Worm (Caenorhabditis elegans) whole organism, L4/young adult: Measurements from ENCODE around the gene fbxa-174.
"Not testable (repeated sequence)": the region's sequence is repeated elsewhere in the genome, so short reads cannot be mapped to it uniquely, and the experiment has no call there.

Experiments
- W03F9.2 ChIP-seq: fragments of 150-350 bp; optimal IDR thresholded peaks from 2 replicates; lab custom pipeline; 2014; ENCODE audit warnings: missing biosample characterization, missing genetic modification characterization
- dao-5 ChIP-seq: sonication (generic microtip); optimal IDR thresholded peaks from 2 replicates; lab custom pipeline; 2016; ENCODE audit warnings: missing genotype, missing genetic modification characterization, moderate library complexity, missing compliant biosample characterization
- him-1 ChIP-seq: sonication (generic microtip); optimal IDR thresholded peaks from 2 replicates; lab custom pipeline; 2016; ENCODE audit warnings: missing genotype, missing genetic modification reagents, missing genetic modification characterization, missing compliant biosample characterization

Gene fbxa-174

DNA sequence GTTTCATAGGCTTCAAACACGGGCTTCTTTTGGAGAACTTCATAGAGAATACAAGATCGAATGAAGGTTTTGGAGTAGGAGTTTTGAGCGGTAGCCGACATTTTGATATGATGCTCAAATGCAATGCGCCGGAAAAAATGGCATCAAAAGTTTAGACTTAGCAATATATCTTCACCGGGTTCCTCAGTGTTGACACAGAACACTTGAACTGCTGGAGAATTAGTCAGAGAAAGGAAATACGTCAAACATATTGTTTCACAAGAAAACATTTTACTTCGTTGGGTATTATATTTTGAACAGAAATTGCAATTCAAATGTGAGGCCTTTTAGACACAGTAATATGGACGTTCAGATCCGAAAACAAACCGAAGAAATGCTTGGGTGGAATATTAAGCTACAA is at the start of gene fbxa-174:
Gene fbxa-174, minus strand, starts transcription at position 101 of the 400 bp plus-strand sequence.
- no peak for TF ChIP-seq him-1 (tag; lab: Kevin White, UChicago)
- no peak for TF ChIP-seq dao-5 (tag; lab: Kevin White, UChicago)
- TF ChIP-seq W03F9.2 = no peak

DNA sequence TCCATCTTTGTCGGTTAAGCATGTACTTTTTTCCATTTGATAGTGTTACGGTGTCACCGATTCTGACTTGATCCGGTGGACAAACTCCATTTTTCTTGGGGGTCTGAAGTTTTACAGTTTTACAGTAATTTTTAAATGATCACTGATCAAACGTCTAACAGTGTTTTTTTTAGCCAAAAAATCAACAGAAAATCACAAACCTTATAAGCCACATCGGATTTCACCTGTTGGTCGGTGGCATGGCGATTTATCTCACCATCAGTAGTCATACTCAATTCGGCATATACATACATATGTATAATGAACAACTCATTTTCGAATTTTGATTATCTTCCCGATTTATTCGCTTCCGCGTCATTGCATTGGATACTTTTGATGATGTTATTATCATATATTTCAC is 49.5 kb upstream of the fbxa-174 start, which contains the start of gene srz-91:
Gene srz-91, plus strand, starts transcription at position 301 of the 400 bp plus-strand sequence.
- TF ChIP-seq W03F9.2 = no peak
- no peak for TF ChIP-seq him-1 (tag; lab: Kevin White, UChicago)
- no peak for TF ChIP-seq dao-5 (tag; lab: Kevin White, UChicago)

DNA sequence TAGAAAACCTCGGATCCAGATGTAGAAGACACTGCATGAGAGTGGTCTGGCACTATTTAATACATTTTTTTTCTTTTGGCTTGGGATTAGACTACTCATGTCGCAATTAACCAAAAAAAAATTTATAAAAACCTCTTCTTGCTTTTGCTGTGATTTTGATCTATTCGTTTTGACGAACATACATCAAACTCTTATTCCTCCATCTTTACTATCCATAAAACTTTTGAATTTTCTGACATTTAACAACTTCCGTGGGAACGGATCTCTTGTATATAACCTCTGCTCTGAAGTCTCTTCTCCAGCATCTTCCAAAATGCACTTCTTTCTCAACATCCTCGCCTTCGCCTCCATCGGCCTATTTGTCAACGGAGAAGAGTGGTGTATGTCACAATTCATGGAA is 47.8 kb upstream of the fbxa-174 start, which contains the start of gene Y6G8.16:
Gene Y6G8.16, plus strand, starts transcription at position 301 of the 400 bp plus-strand sequence.
- not testable (repeated sequence) for TF ChIP-seq him-1 (tag; lab: Kevin White, UChicago); dao-5 (tag; lab: Kevin White, UChicago); W03F9.2

ce11 chrV:17601520-17601919 is 43.2 kb upstream of the fbxa-174 start, which contains the start of gene ztf-25:
ztf-25 (plus strand) TSS chrV:17601820.
- TF ChIP-seq him-1 (tag; lab: Kevin White, UChicago) (no peak), W03F9.2 (no peak), dao-5 (tag; lab: Kevin White, UChicago) (no peak)

ce11 chrV:17598810-17599209 is 40.5 kb upstream of the fbxa-174 start, which contains the start of gene Y6G8.2:
Y6G8.2 (minus strand) TSS chrV:17598956.
- TF ChIP-seq dao-5 (tag; lab: Kevin White, UChicago) = no peak
- TF ChIP-seq him-1 (tag; lab: Kevin White, UChicago) = no peak
- TF ChIP-seq W03F9.2 = no peak

ce11 chrV:17595691-17596090 is 37.4 kb upstream of the fbxa-174 start:
- no peak for TF ChIP-seq W03F9.2

DNA sequence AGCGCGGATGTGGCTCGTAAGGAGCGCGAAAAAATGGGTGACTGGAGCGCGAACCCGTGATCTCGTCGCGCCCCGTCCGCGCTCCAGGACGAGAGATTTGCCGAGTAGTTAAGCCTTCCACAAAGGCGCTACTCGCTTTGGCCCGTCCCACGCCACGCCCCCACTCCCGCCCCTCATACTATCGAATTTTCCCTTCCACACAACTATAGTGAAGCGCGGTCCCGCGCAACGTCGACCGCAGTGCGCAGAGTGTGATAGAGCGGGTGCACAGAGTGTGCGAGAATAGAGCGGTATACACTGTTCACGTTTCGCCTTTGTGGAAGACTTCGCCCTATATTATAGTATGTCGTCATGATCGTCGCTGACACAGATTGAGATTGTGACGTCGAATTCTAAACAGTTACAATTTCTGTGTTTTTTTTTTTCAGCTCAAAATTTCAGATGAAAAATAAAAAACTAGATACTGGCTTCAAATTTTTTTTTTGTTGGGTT is 26.1 kb upstream of the fbxa-174 start, which contains the start of gene fbxa-133:
Gene fbxa-133, plus strand, starts transcription at position 442 of the 492 bp plus-strand sequence.
- not testable (repeated sequence) for TF ChIP-seq dao-5 (tag; lab: Kevin White, UChicago); W03F9.2; him-1 (tag; lab: Kevin White, UChicago)

- TF ChIP-seq him-1 (tag; lab: Kevin White, UChicago) (no peak), dao-5 (tag; lab: Kevin White, UChicago) (no peak), W03F9.2 (no peak)
These were observed 21.7 kb upstream of the fbxa-174 start for ce11 chrV:17580017-17580416.

- TF ChIP-seq him-1 (tag; lab: Kevin White, UChicago) (no peak), W03F9.2 (no peak), dao-5 (tag; lab: Kevin White, UChicago) (no peak)
These were observed 8.6 kb upstream of the fbxa-174 start, which contains the start of gene C38D9.2 for ce11 chrV:17566850-17567249. C38D9.2 (plus strand) TSS chrV:17567150.

DNA sequence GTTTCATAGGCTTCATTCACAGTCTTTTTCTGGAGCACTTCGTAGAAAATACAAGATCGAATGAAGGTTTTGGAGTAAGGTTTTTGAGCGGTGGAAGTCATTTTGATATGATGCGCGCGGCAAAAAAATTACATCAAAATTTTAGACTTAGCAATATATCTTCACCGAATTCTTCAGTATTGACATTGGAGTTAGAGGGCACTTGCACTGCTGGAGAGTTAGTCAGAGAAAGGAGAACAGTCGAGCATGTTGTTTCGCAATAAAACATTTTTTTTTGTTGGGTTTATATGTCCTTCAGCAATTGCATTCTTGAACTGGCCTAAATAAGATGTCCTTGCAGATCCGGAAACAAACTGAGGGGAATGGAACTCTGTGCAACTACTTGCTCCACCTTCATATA is 7.6 kb upstream of the fbxa-174 start, which contains the start of gene fbxa-171:
Gene fbxa-171, minus strand, starts transcription at position 101 of the 400 bp plus-strand sequence.
- no peak for TF ChIP-seq dao-5 (tag; lab: Kevin White, UChicago)
- TF ChIP-seq W03F9.2 = no peak
- no peak for TF ChIP-seq him-1 (tag; lab: Kevin White, UChicago)

DNA sequence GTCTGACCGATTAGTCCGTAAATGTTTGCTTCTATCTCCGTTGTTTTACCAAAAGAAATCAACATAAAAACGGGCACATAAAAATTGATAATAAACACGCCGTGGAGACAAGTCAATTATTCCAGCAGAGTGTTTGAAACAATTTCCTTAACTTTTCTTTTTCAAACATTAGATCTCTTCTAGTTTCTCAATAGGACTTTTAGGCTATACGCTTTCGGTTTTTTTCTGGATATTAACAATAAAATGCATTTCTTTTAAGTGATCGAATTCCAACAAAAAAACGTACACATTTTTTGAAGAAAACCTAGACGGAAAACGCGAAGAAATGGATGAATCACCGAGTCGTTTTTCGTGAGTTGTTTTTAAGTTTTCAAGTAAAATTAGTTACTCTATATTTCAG is 669 bp upstream of the fbxa-174 start, which contains the start of gene fbxa-172:
Gene fbxa-172, plus strand, starts transcription at position 301 of the 400 bp plus-strand sequence.
- TF ChIP-seq dao-5 (tag; lab: Kevin White, UChicago) (no peak), W03F9.2 (no peak), him-1 (tag; lab: Kevin White, UChicago) (no peak)

- TF ChIP-seq W03F9.2 (no peak), him-1 (tag; lab: Kevin White, UChicago) (no peak), dao-5 (tag; lab: Kevin White, UChicago) (no peak)
These were observed 5.5 kb downstream of the fbxa-174 start, which contains the start of gene C38D9.8 for ce11 chrV:17552759-17553158. C38D9.8 (minus strand) TSS chrV:17552859.

ce11 chrV:17551396-17551795 is 6.9 kb downstream of the fbxa-174 start:
- TF ChIP-seq him-1 (tag; lab: Kevin White, UChicago) (no peak), dao-5 (tag; lab: Kevin White, UChicago) (no peak), W03F9.2 (no peak)

- no peak for TF ChIP-seq him-1 (tag; lab: Kevin White, UChicago)
- no peak for TF ChIP-seq W03F9.2
- TF ChIP-seq dao-5 (tag; lab: Kevin White, UChicago) = no peak
These were observed 8.9 kb downstream of the fbxa-174 start, which contains the start of gene fbxa-176 for ce11 chrV:17549362-17549761. fbxa-176 (plus strand) TSS chrV:17549675.
